Worm (Caenorhabditis elegans) whole organism, young adult: Measurements from ENCODE around the gene C49F5.7.
A peak's percentile ranks its signal among the peaks of the same experiment; 100 is the strongest.

Experiments used
- B0261.1 ChIP-seq: sonication (generic microtip); optimal IDR thresholded peaks from 2 replicates; lab custom pipeline; 2016; ENCODE audit warnings: mild to moderate bottlenecking, missing genetic modification characterization, moderate library complexity, missing compliant biosample characterization
- C06A6.2 ChIP-seq: fragments of 200-800 bp; sonication (Bioruptor generic); conservative IDR thresholded peaks from 2 replicates; pipeline ENCODE4 v1.3.6; 2022; ENCODE audit warnings: missing genetic modification characterization, missing compliant biosample characterization
- C17E4.6 ChIP-seq: fragments of 200-800 bp; sonication (Bioruptor generic); IDR thresholded peaks from 2 replicates; pipeline ENCODE4 v1.3.6; 2022; ENCODE audit warnings: missing genetic modification reagents, missing genetic modification characterization, missing compliant biosample characterization
- F23B12.7 ChIP-seq: sonication (generic microtip); optimal IDR thresholded peaks from 2 replicates; lab custom pipeline; 2017; ENCODE audit warnings: missing genetic modification characterization, mild to moderate bottlenecking, missing compliant biosample characterization, antibody characterized with exemption, moderate library complexity; ENCODE audit not compliant: insufficient read depth
- F52B5.7 ChIP-seq: sonication (generic microtip); optimal IDR thresholded peaks from 2 replicates; lab custom pipeline; 2016; ENCODE audit warnings: mild to moderate bottlenecking, missing genetic modification characterization, missing compliant biosample characterization
- F55B11.4 ChIP-seq: sonication (generic microtip); optimal IDR thresholded peaks from 2 replicates; lab custom pipeline; 2016; ENCODE audit warnings: missing compliant biosample characterization, missing genetic modification characterization, borderline replicate concordance; ENCODE audit not compliant: insufficient read depth
- F57A8.1 ChIP-seq: fragments of 200-800 bp; sonication (Bioruptor generic); optimal IDR thresholded peaks from 2 replicates; lab custom pipeline; 2018; ENCODE audit warnings: mild to moderate bottlenecking, missing genetic modification characterization, moderate library complexity, missing compliant biosample characterization
- Y53F4B.3 ChIP-seq: fragments of 200-800 bp; sonication (Bioruptor generic); IDR thresholded peaks from 2 replicates; pipeline ENCODE4 v1.3.6; 2022; ENCODE audit warnings: missing genetic modification reagents, missing genetic modification characterization, missing compliant biosample characterization
- Y53G8AR.9 ChIP-seq: fragments of 200-800 bp; sonication (Bioruptor generic); conservative IDR thresholded peaks from 2 replicates; pipeline ENCODE4 v1.3.6; 2022; ENCODE audit warnings: missing genetic modification reagents, missing genetic modification characterization, missing compliant biosample characterization
- akir-1 ChIP-seq: fragments of 200-800 bp; sonication (Bioruptor generic); optimal IDR thresholded peaks from 2 replicates; lab custom pipeline; 2018; ENCODE audit warnings: mild to moderate bottlenecking, missing genetic modification characterization, moderate library complexity, missing compliant biosample characterization
- ama-1 ChIP-seq, 3 experiments: fragments of 150-350 bp in 1 of 3; sonication (generic microtip) in 2 of 3; optimal IDR thresholded peaks; 2 replicates each; lab custom pipeline; 2014 to 2018; ENCODE audit warnings: missing biosample characterization in 2 of 3, missing genetic modification characterization in 2 of 3, missing genetic modification reagents in 2 of 3
- aptf-2 ChIP-seq: fragments of 200-800 bp; sonication (Bioruptor generic); conservative IDR thresholded peaks from 2 replicates; pipeline ENCODE4 v1.3.6; 2022; ENCODE audit warnings: missing genetic modification reagents, missing genetic modification characterization, missing compliant biosample characterization
- ceh-40 ChIP-seq: fragments of 200-800 bp; sonication (Bioruptor generic); IDR thresholded peaks from 2 replicates; pipeline ENCODE4 v1.3.6; 2022; ENCODE audit warnings: missing genetic modification characterization, missing compliant biosample characterization
- chd-7 ChIP-seq: sonication (generic microtip); optimal IDR thresholded peaks from 2 replicates; lab custom pipeline; 2016; ENCODE audit warnings: mild to moderate bottlenecking, missing genetic modification characterization, moderate library complexity, missing compliant biosample characterization
- dox-1 ChIP-seq: fragments of 200-800 bp; sonication (Bioruptor generic); IDR thresholded peaks from 2 replicates; pipeline ENCODE4 v1.3.6; 2022; ENCODE audit warnings: missing genetic modification reagents, missing genetic modification characterization, missing compliant biosample characterization
- dpl-1 ChIP-seq: fragments of 150-350 bp; optimal IDR thresholded peaks from 2 replicates; lab custom pipeline; 2014; ENCODE audit warnings: missing biosample characterization, missing genetic modification reagents, missing genetic modification characterization
- efl-1 ChIP-seq: fragments of 150-350 bp; optimal IDR thresholded peaks from 2 replicates; lab custom pipeline; 2014; ENCODE audit warnings: missing biosample characterization, missing genetic modification reagents, missing genetic modification characterization
- egl-18 ChIP-seq: fragments of 200-800 bp; sonication (Bioruptor generic); IDR thresholded peaks from 2 replicates; pipeline ENCODE4 v1.3.6; 2022; ENCODE audit warnings: missing genetic modification reagents, missing genetic modification characterization, missing compliant biosample characterization
- fkh-3 ChIP-seq: sonication (generic microtip); optimal IDR thresholded peaks from 2 replicates; lab custom pipeline; 2016; ENCODE audit warnings: mild to moderate bottlenecking, missing genetic modification characterization, missing compliant biosample characterization
- him-1 ChIP-seq: sonication (generic microtip); optimal IDR thresholded peaks from 2 replicates; lab custom pipeline; 2016; ENCODE audit warnings: missing genotype, missing genetic modification reagents, missing genetic modification characterization, missing compliant biosample characterization
- let-607 ChIP-seq, 2 experiments: fragments of 200-800 bp in 1 of 2; sonication (Bioruptor generic) in 1 of 2; sonication (generic microtip) in 1 of 2; optimal IDR thresholded peaks; 2 replicates each; lab custom pipeline; 2016 to 2018; ENCODE audit warnings: mild to moderate bottlenecking in 2 of 2, missing compliant biosample characterization in 2 of 2, missing genetic modification characterization in 2 of 2, moderate library complexity in 2 of 2, missing genotype in 1 of 2
- madf-3 ChIP-seq: fragments of 200-800 bp; sonication (Bioruptor generic); IDR thresholded peaks from 2 replicates; pipeline ENCODE4 v1.3.6; 2022; ENCODE audit warnings: missing genetic modification reagents, missing genetic modification characterization, missing compliant biosample characterization
- madf-6 ChIP-seq: fragments of 200-800 bp; sonication (Bioruptor generic); IDR thresholded peaks from 2 replicates; pipeline ENCODE4 v1.3.6; 2022; ENCODE audit warnings: missing genetic modification reagents, missing genetic modification characterization, missing compliant biosample characterization
- madf-8 ChIP-seq: fragments of 200-800 bp; sonication (Bioruptor generic); conservative IDR thresholded peaks from 2 replicates; pipeline ENCODE4 v1.3.6; 2022; ENCODE audit warnings: missing genetic modification reagents, missing genetic modification characterization, missing compliant biosample characterization
- mel-28 ChIP-seq: sonication (generic microtip); optimal IDR thresholded peaks from 2 replicates; lab custom pipeline; 2016; ENCODE audit warnings: borderline replicate concordance, mild to moderate bottlenecking, missing genetic modification characterization, missing compliant biosample characterization
- nhr-120 ChIP-seq: fragments of 200-800 bp; sonication (Bioruptor generic); IDR thresholded peaks from 2 replicates; pipeline ENCODE4 v1.3.6; 2022; ENCODE audit warnings: missing genetic modification characterization, missing compliant biosample characterization
- nhr-27 ChIP-seq: fragments of 200-800 bp; sonication (Bioruptor generic); optimal IDR thresholded peaks from 2 replicates; lab custom pipeline; 2018; ENCODE audit warnings: mild to moderate bottlenecking, missing genetic modification characterization, moderate library complexity, missing compliant biosample characterization
- pbrm-1 ChIP-seq: fragments of 200-800 bp; sonication (Bioruptor generic); IDR thresholded peaks from 2 replicates; pipeline ENCODE4 v1.3.6; 2022; ENCODE audit warnings: missing genetic modification reagents, missing genetic modification characterization, missing compliant biosample characterization
- sea-2 ChIP-seq: fragments of 200-800 bp; sonication (Bioruptor generic); IDR thresholded peaks from 2 replicates; pipeline ENCODE4 v1.3.6; 2022; ENCODE audit warnings: missing genetic modification characterization, missing compliant biosample characterization
- snpc-1.3 ChIP-seq: sonication (generic microtip); optimal IDR thresholded peaks from 2 replicates; lab custom pipeline; 2017; ENCODE audit warnings: missing genetic modification characterization, mild to moderate bottlenecking, missing compliant biosample characterization, antibody characterized with exemption, moderate library complexity, missing genotype, missing genetic modification reagents; ENCODE audit not compliant: insufficient read depth
- snpc-3.4 ChIP-seq: sonication (generic microtip); optimal IDR thresholded peaks from 2 replicates; lab custom pipeline; 2017; ENCODE audit warnings: missing genetic modification characterization, mild to moderate bottlenecking, missing compliant biosample characterization, antibody characterized with exemption, moderate library complexity, missing genotype, missing genetic modification reagents
- unc-130 ChIP-seq: sonication (generic microtip); optimal IDR thresholded peaks from 2 replicates; lab custom pipeline; 2016; ENCODE audit warnings: missing genetic modification reagents, missing genetic modification characterization, missing compliant biosample characterization
- zim-3 ChIP-seq: sonication (generic microtip); optimal IDR thresholded peaks from 2 replicates; lab custom pipeline; 2017; ENCODE audit warnings: mild to moderate bottlenecking, missing genetic modification characterization, moderate library complexity, missing compliant biosample characterization

The C49F5.7 gene

ce11 chrX:11982065-11982464, 12.5 kb upstream of the C49F5.7 start, which contains the start of gene nhr-167:
nhr-167 (minus strand) TSS chrX:11982085.
- TF ChIP-seq ama-1 (optimal IDR thresholded peaks at IDR 0.05; lab: Kevin White, UChicago) (no peak), ama-1 (GFP tag; optimal IDR thresholded peaks at IDR 0.05; lab: Kevin White, UChicago) (no peak), snpc-1.3 (no peak), F23B12.7 (tag; lab: Kevin White, UChicago) (no peak), chd-7 (tag; lab: Kevin White, UChicago) (no peak), C17E4.6 (no peak), snpc-3.4 (tag; lab: Kevin White, UChicago) (no peak), F57A8.1 (GFP tag; lab: Kevin White, UChicago) (no peak), mel-28 (tag; lab: Kevin White, UChicago) (no peak), unc-130 (GFP tag; lab: Kevin White, UChicago) (no peak), Y53F4B.3 (GFP tag; lab: Robert Waterston, UW) (no peak), sea-2 (no peak), him-1 (tag; lab: Kevin White, UChicago) (no peak), nhr-120 (GFP tag; lab: Robert Waterston, UW) (no peak), F52B5.7 (no peak), C06A6.2 (GFP tag; lab: Robert Waterston, UW) (no peak), B0261.1 (tag; lab: Kevin White, UChicago) (no peak), pbrm-1 (no peak), Y53G8AR.9 (GFP tag; lab: Robert Waterston, UW) (no peak), let-607 (tag; optimal IDR thresholded peaks at IDR 0.05; lab: Kevin White, UChicago) (no peak), dpl-1 (GFP tag; lab: Kevin White, UChicago) (no peak)
- TF ChIP-seq, all 124 proteins: peak for 0

ce11 chrX:11983576-11984061, 11.0 kb upstream of the C49F5.7 start, which contains the start of gene C49F5.3:
C49F5.3 (minus strand) TSS chrX:11983626.
- no peak for TF ChIP-seq nhr-120 (GFP tag; lab: Robert Waterston, UW)
- peak; percentile 97 for TF ChIP-seq aptf-2 (GFP tag; lab: Robert Waterston, UW)

- TF ChIP-seq dox-1 (no peak), F55B11.4 (tag; lab: Kevin White, UChicago) (no peak), egl-18 (GFP tag; lab: Robert Waterston, UW) (no peak), zim-3 (no peak), akir-1 (no peak), unc-130 (GFP tag; lab: Kevin White, UChicago) (no peak), fkh-3 (tag; lab: Kevin White, UChicago) (no peak), C17E4.6 (no peak), pbrm-1 (no peak)
These were observed 8.7 kb upstream of the C49F5.7 start, which contains the start of gene C49F5.5 for ce11 chrX:11985887-11986286. C49F5.5 (plus strand) TSS chrX:11986187.

ce11 chrX:11987900-11988364, 6.7 kb upstream of the C49F5.7 start, which contains the start of gene C49F5.6:
C49F5.6 (plus strand) TSS chrX:11988314.
- TF ChIP-seq nhr-27 (tag; lab: Kevin White, UChicago) (no peak), ceh-40 (no peak), madf-6 (GFP tag; lab: Robert Waterston, UW) (peak; percentile 79), madf-3 (0 out of 2 replicates have a peak, but pooled peaks have one; percentile 44), madf-8 (GFP tag; lab: Robert Waterston, UW) (0 out of 2 replicates have a peak, but pooled peaks have one; percentile 31), efl-1 (GFP tag; lab: Kevin White, UChicago) (peak; percentile 89), aptf-2 (GFP tag; lab: Robert Waterston, UW) (peak; percentile 76)
